Fruit fly (Drosophila melanogaster): ENCODE measurements around the gene per.

Gene per

dm6 chrX:2698064-2698894 lies 12.9 kb downstream of the per start, which contains the start of the genes Spg7 and Lint-O (continued):
- TF ChIP-seq pzg (GFP tag; optimal IDR thresholded peaks at IDR 0.05) (peak; percentile 21), Taf1 (GFP tag; IDR thresholded peaks at IDR 0.05) (no peak), CG10543 (GFP tag; optimal IDR thresholded peaks at IDR 0.05) (no peak), CG2129 (GFP tag; IDR thresholded peaks at IDR 0.05; ENCODE audit: partially characterized antibody) (peak; percentile 23; the same call in 1 of the 2 replicates), eyg (GFP tag; optimal IDR thresholded peaks at IDR 0.05) (no peak), hbn (GFP tag; IDR thresholded peaks at IDR 0.05; ENCODE audit: partially characterized antibody) (peak; percentile 44; the same call in 1 of the 2 replicates), CG34224 (GFP tag; IDR thresholded peaks at IDR 0.05; ENCODE audit: partially characterized antibody) (peak; percentile 83), Neu2 (GFP tag; optimal IDR thresholded peaks at IDR 0.05; ENCODE audit: borderline replicate concordance) (no peak), pnt (GFP tag; optimal IDR thresholded peaks at IDR 0.05) (no peak), knrl (GFP tag; IDR thresholded peaks at IDR 0.05; ENCODE audit: partially characterized antibody) (peak; percentile 65; the same call in 2 of the 3 replicates), CG1832 (GFP tag; optimal IDR thresholded peaks at IDR 0.05) (no peak), CG1233 (GFP tag; optimal IDR thresholded peaks at IDR 0.05) (no peak), CG10654 (GFP tag; optimal IDR thresholded peaks at IDR 0.05) (no peak), sima (GFP tag; optimal IDR thresholded peaks at IDR 0.05) (no peak), gsb-n (tag; optimal IDR thresholded peaks at IDR 0.05) (no peak), CG4360 (GFP tag; IDR thresholded peaks at IDR 0.05) (no peak), CG6791 (GFP tag; IDR thresholded peaks at IDR 0.05; ENCODE audit: partially characterized antibody) (peak; percentile 82), Hr39 (optimal IDR thresholded peaks at IDR 0.05) (no peak), Bgb (GFP tag; IDR thresholded peaks at IDR 0.05; ENCODE audit: partially characterized antibody) (peak; percentile 75)

DNA sequence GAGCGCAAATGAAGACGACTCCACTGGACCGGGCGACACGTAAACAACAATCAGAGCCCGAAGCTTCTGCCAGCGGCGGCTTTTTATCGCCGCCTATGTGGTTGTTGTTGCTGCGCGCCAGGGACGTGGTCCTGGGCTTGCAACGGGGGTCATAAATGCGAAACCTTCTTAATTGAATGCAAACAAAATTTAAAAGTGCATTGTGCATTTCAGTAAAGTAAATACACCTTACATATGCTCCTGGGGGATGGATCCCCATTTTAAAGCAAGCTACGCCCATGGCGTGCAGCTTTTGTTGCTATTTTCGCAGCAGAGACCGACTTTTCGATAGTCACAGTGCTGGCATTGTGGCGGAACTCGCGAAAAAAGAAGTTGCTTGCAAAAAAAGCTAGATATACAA lies 18.3 kb downstream of the per start, which contains the start of gene Ugalt:
Ugalt (minus strand) TSS at position 160 of the 400 bp plus-strand sequence.
- TF ChIP-seq Dek (tag; optimal IDR thresholded peaks at IDR 0.05) = peak; percentile 100
- TF ChIP-seq CG15601 (tag; optimal IDR thresholded peaks at IDR 0.05) = peak; percentile 99
- TF ChIP-seq MESR4 (GFP tag; optimal IDR thresholded peaks at IDR 0.05) = peak; percentile 100
- TF ChIP-seq Sox102F (GFP tag; optimal IDR thresholded peaks at IDR 0.05) = peak; percentile 100
- TF ChIP-seq CG8290 (GFP tag; optimal IDR thresholded peaks at IDR 0.05) = peak; percentile 100
- peak; percentile 98 to 100 for TF ChIP-seq CG8290 (tag; optimal IDR thresholded peaks at IDR 0.05)
- TF ChIP-seq Dip2 (GFP tag; IDR thresholded peaks at IDR 0.05) = peak; percentile 88
- TF ChIP-seq HLH4C (GFP tag; IDR thresholded peaks at IDR 0.05; ENCODE audit: partially characterized antibody) = 0 out of 3 replicates have a peak, but pooled peaks have one; percentile 40
- TF ChIP-seq ato (GFP tag; IDR thresholded peaks at IDR 0.05; ENCODE audit: partially characterized antibody) = no peak
- peak; percentile 100 for TF ChIP-seq CG1602 (GFP tag; optimal IDR thresholded peaks at IDR 0.05)
- peak; percentile 100 for TF ChIP-seq Med (GFP tag)
- TF ChIP-seq jumu (GFP tag; optimal IDR thresholded peaks at IDR 0.05) = peak; percentile 100
- TF ChIP-seq grn (GFP tag; optimal IDR thresholded peaks at IDR 0.05) = peak; percentile 99
- TF ChIP-seq Trl (optimal IDR thresholded peaks at IDR 0.05) = no peak
- peak; percentile 100 for TF ChIP-seq Trl (GFP tag; optimal IDR thresholded peaks at IDR 0.05)
- peak; percentile 50 for TF ChIP-seq Bgb (GFP tag; IDR thresholded peaks at IDR 0.05; ENCODE audit: partially characterized antibody)
- TF ChIP-seq NC2α (GFP tag; optimal IDR thresholded peaks at IDR 0.05) = peak; percentile 100
- peak; percentile 100 for TF ChIP-seq H15 (GFP tag; IDR thresholded peaks at IDR 0.05)
- TF ChIP-seq CG12659 (GFP tag; optimal IDR thresholded peaks at IDR 0.05) = peak; percentile 100
- peak; percentile 100 for TF ChIP-seq luna (GFP tag; optimal IDR thresholded peaks at IDR 0.05)
- peak; percentile 100 for TF ChIP-seq CG9609 (GFP tag; optimal IDR thresholded peaks at IDR 0.05)
- peak; percentile 100 for TF ChIP-seq CG7372 (GFP tag; IDR thresholded peaks at IDR 0.05)
- peak; percentile 100 for TF ChIP-seq twi (tag; optimal IDR thresholded peaks at IDR 0.05)
- TF ChIP-seq odd (GFP tag; optimal IDR thresholded peaks at IDR 0.05) = peak; percentile 100
- TF ChIP-seq slbo (GFP tag; IDR thresholded peaks at IDR 0.05) = peak; percentile 100
- TF ChIP-seq Neu2 (GFP tag; optimal IDR thresholded peaks at IDR 0.05; ENCODE audit: borderline replicate concordance) = peak; percentile 100
- TF ChIP-seq Rx (GFP tag; IDR thresholded peaks at IDR 0.05) = peak; percentile 100
- TF ChIP-seq nerfin-1 (tag; optimal IDR thresholded peaks at IDR 0.05) = peak; percentile 100
- TF ChIP-seq zfh2 (GFP tag; optimal IDR thresholded peaks at IDR 0.05) = peak; percentile 100
- TF ChIP-seq schlank (tag; optimal IDR thresholded peaks at IDR 0.05) = peak; percentile 100
- peak; percentile 100 for TF ChIP-seq CG9817 (tag; optimal IDR thresholded peaks at IDR 0.05)

Data from whole organism, embryonic.